Worm (Caenorhabditis elegans) whole organism, early embryonic: ENCODE data around the gene sta-2.

ENCODE experiments used
- B0310.2 ChIP-seq: sonication (generic microtip); optimal IDR thresholded peaks from 2 replicates; lab custom pipeline; 2016; ENCODE audit warnings: mild to moderate bottlenecking, missing genetic modification characterization, missing compliant biosample characterization
- F13C5.2 ChIP-seq: sonication (generic microtip); optimal IDR thresholded peaks from 2 replicates; lab custom pipeline; 2017; ENCODE audit warnings: mild to moderate bottlenecking, missing genetic modification characterization, inconsistent platforms, missing compliant biosample characterization
- aly-1 ChIP-seq: sonication (generic microtip); optimal IDR thresholded peaks from 2 replicates; lab custom pipeline; 2016; ENCODE audit warnings: missing genetic modification characterization, missing compliant biosample characterization
- ama-1 ChIP-seq: fragments of 150-350 bp; optimal IDR thresholded peaks from 2 replicates; lab custom pipeline; 2014
- ceh-13 ChIP-seq: fragments of 200-800 bp; sonication (Bioruptor generic); optimal IDR thresholded peaks from 2 replicates; lab custom pipeline; 2018; ENCODE audit warnings: mild to moderate bottlenecking, missing genetic modification characterization, missing compliant biosample characterization
- ceh-36 ChIP-seq: sonication (generic microtip); optimal IDR thresholded peaks from 2 replicates; lab custom pipeline; 2016; ENCODE audit warnings: missing genetic modification characterization, inconsistent platforms, missing compliant biosample characterization
- ets-7 ChIP-seq: sonication (generic microtip); optimal IDR thresholded peaks from 2 replicates; lab custom pipeline; 2016; ENCODE audit warnings: missing genotype, missing genetic modification characterization, missing compliant biosample characterization
- flt-1 ChIP-seq: fragments of 200-800 bp; sonication (Bioruptor generic); IDR thresholded peaks from 2 replicates; pipeline ENCODE4 v1.3.6; 2022; ENCODE audit warnings: missing genetic modification characterization, missing compliant biosample characterization
- hmbx-1 ChIP-seq: sonication (generic microtip); optimal IDR thresholded peaks from 2 replicates; lab custom pipeline; 2016; ENCODE audit warnings: mild to moderate bottlenecking, missing genetic modification characterization, missing compliant biosample characterization
- hmg-4 ChIP-seq: fragments of 200-800 bp; sonication (Bioruptor generic); optimal IDR thresholded peaks from 2 replicates; lab custom pipeline; 2018; ENCODE audit warnings: mild to moderate bottlenecking, missing genetic modification characterization, missing compliant biosample characterization
- hnd-1 ChIP-seq: sonication (generic microtip); optimal IDR thresholded peaks from 2 replicates; lab custom pipeline; 2016; ENCODE audit warnings: missing genetic modification characterization, missing compliant biosample characterization
- pes-1 ChIP-seq: fragments of 200-800 bp; sonication (Bioruptor generic); IDR thresholded peaks from 2 replicates; pipeline ENCODE4 v1.3.6; 2022; ENCODE audit warnings: missing genetic modification reagents, missing genetic modification characterization, missing compliant biosample characterization
- scrt-1 ChIP-seq: fragments of 200-800 bp; sonication (Bioruptor generic); IDR thresholded peaks from 2 replicates; pipeline ENCODE4 v1.3.6; 2022; ENCODE audit warnings: missing genetic modification characterization, missing compliant biosample characterization
- sea-1 ChIP-seq: fragments of 200-800 bp; sonication (Bioruptor generic); conservative IDR thresholded peaks from 2 replicates; pipeline ENCODE4 v1.3.6; 2022; ENCODE audit warnings: missing genetic modification characterization, missing compliant biosample characterization
- tbx-11 ChIP-seq: fragments of 200-800 bp; sonication (Bioruptor generic); IDR thresholded peaks from 2 replicates; pipeline ENCODE4 v1.3.6; 2022; ENCODE audit warnings: missing genetic modification characterization, missing compliant biosample characterization
- tbx-37 ChIP-seq: fragments of 200-800 bp; sonication (Bioruptor generic); conservative IDR thresholded peaks from 2 replicates; pipeline ENCODE4 v1.3.6; 2022; ENCODE audit warnings: missing genetic modification reagents, missing genetic modification characterization, missing compliant biosample characterization
- tra-4 ChIP-seq: sonication (generic microtip); optimal IDR thresholded peaks from 2 replicates; lab custom pipeline; 2017; ENCODE audit warnings: missing genetic modification characterization, missing compliant biosample characterization

sta-2 gene

ce11 chrV:9731852-9732251 is 9.2 kb upstream of the sta-2 start:
- no peak for TF ChIP-seq tra-4
- TF ChIP-seq ceh-36 (tag; lab: Kevin White, UChicago) = no peak
- no peak for TF ChIP-seq flt-1
- TF ChIP-seq scrt-1 (GFP tag; lab: Robert Waterston, UW) = no peak
- TF ChIP-seq hnd-1 (tag; lab: Kevin White, UChicago) = no peak
- TF ChIP-seq B0310.2 (tag; lab: Kevin White, UChicago) = no peak
- TF ChIP-seq tbx-11 (GFP tag; lab: Robert Waterston, UW) = no peak
- TF ChIP-seq hmg-4 (GFP tag; lab: Kevin White, UChicago) = no peak
- no peak for TF ChIP-seq hmbx-1
- TF ChIP-seq ama-1 = no peak
- TF ChIP-seq pes-1 = no peak
- TF ChIP-seq ceh-13 (GFP tag; lab: Kevin White, UChicago) = no peak
- no peak for TF ChIP-seq F13C5.2 (tag; lab: Kevin White, UChicago)
- no peak for TF ChIP-seq tbx-37 (GFP tag; lab: Robert Waterston, UW)
- TF ChIP-seq sea-1 = no peak
- TF ChIP-seq aly-1 (tag; lab: Kevin White, UChicago) = no peak
- TF ChIP-seq ets-7 (tag; lab: Kevin White, UChicago) = no peak

- TF ChIP-seq hmg-4 (GFP tag; lab: Kevin White, UChicago) = no peak
These were observed 7.0 kb upstream of the sta-2 start, which contains the start of gene cal-7 for ce11 chrV:9733920-9734454. Gene cal-7 (plus strand): TSS chrV:9734103.

DNA sequence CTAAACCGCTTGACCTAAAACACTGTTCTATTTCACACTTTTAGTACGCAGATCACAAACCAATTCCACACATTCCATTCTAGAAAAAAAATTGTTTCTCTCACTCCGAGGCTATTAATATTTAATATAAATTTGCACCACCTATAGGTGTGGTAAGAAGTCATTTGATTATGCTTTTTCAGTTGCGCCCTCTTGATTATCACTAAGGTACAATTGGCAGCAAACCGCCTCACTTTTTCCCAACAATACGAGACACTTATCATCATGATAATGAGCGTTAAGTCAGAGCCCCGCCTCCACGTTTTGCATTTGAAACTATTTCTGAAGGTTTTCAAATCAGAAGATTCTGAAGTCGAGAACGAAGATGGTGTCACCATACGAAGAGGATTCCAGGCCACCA is 3.7 kb upstream of the sta-2 start, which contains the start of gene aqp-4:
Gene aqp-4, plus strand, starts transcription at position 270 of the 400 bp plus-strand sequence.
- TF ChIP-seq scrt-1 (GFP tag; lab: Robert Waterston, UW) (no peak), hmbx-1 (no peak), flt-1 (no peak), tbx-11 (GFP tag; lab: Robert Waterston, UW) (no peak), hnd-1 (tag; lab: Kevin White, UChicago) (no peak), sea-1 (no peak), tra-4 (no peak), tbx-37 (GFP tag; lab: Robert Waterston, UW) (no peak), aly-1 (tag; lab: Kevin White, UChicago) (no peak), B0310.2 (tag; lab: Kevin White, UChicago) (no peak), hmg-4 (GFP tag; lab: Kevin White, UChicago) (no peak), ceh-13 (GFP tag; lab: Kevin White, UChicago) (no peak), ceh-36 (tag; lab: Kevin White, UChicago) (no peak), ama-1 (no peak), ets-7 (tag; lab: Kevin White, UChicago) (no peak), pes-1 (no peak), F13C5.2 (tag; lab: Kevin White, UChicago) (no peak)

ce11 chrV:9738077-9738705 is 2.8 kb upstream of the sta-2 start:
- TF ChIP-seq tbx-11 (GFP tag; lab: Robert Waterston, UW) (no peak), B0310.2 (tag; lab: Kevin White, UChicago) (no peak), ceh-13 (GFP tag; lab: Kevin White, UChicago) (no peak), pes-1 (no peak), aly-1 (tag; lab: Kevin White, UChicago) (no peak), ets-7 (tag; lab: Kevin White, UChicago) (no peak), hmg-4 (GFP tag; lab: Kevin White, UChicago) (no peak), tbx-37 (GFP tag; lab: Robert Waterston, UW) (no peak), scrt-1 (GFP tag; lab: Robert Waterston, UW) (no peak), F13C5.2 (tag; lab: Kevin White, UChicago) (no peak), hnd-1 (tag; lab: Kevin White, UChicago) (no peak), hmbx-1 (no peak), tra-4 (no peak)

ce11 chrV:9739402-9739801 is 1.6 kb upstream of the sta-2 start, which contains the start of gene marc-1:
Gene marc-1 (plus strand): TSS chrV:9739702.
- TF ChIP-seq tra-4 (no peak), hmg-4 (GFP tag; lab: Kevin White, UChicago) (no peak), hnd-1 (tag; lab: Kevin White, UChicago) (no peak), aly-1 (tag; lab: Kevin White, UChicago) (no peak), hmbx-1 (no peak), pes-1 (no peak), ama-1 (no peak), tbx-37 (GFP tag; lab: Robert Waterston, UW) (no peak)

- no peak for TF ChIP-seq hnd-1 (tag; lab: Kevin White, UChicago)
- no peak for TF ChIP-seq ceh-36 (tag; lab: Kevin White, UChicago)
- no peak for TF ChIP-seq hmbx-1
- TF ChIP-seq scrt-1 (GFP tag; lab: Robert Waterston, UW) = no peak
- no peak for TF ChIP-seq tra-4
- TF ChIP-seq tbx-37 (GFP tag; lab: Robert Waterston, UW) = no peak
- no peak for TF ChIP-seq flt-1
- no peak for TF ChIP-seq ceh-13 (GFP tag; lab: Kevin White, UChicago)
- no peak for TF ChIP-seq F13C5.2 (tag; lab: Kevin White, UChicago)
- TF ChIP-seq ama-1 = no peak
- no peak for TF ChIP-seq pes-1
- TF ChIP-seq B0310.2 (tag; lab: Kevin White, UChicago) = no peak
- TF ChIP-seq ets-7 (tag; lab: Kevin White, UChicago) = no peak
- no peak for TF ChIP-seq tbx-11 (GFP tag; lab: Robert Waterston, UW)
- no peak for TF ChIP-seq sea-1
- no peak for TF ChIP-seq hmg-4 (GFP tag; lab: Kevin White, UChicago)
- no peak for TF ChIP-seq aly-1 (tag; lab: Kevin White, UChicago)
These were observed 3.9 kb downstream of the sta-2 start, which contains the start of gene F58E6.13 for ce11 chrV:9744934-9745333. Gene F58E6.13 (plus strand): TSS chrV:9745234.

- TF ChIP-seq ets-7 (tag; lab: Kevin White, UChicago) (no peak), tra-4 (no peak), sea-1 (no peak), hnd-1 (tag; lab: Kevin White, UChicago) (no peak), ceh-36 (tag; lab: Kevin White, UChicago) (no peak), tbx-37 (GFP tag; lab: Robert Waterston, UW) (no peak), ama-1 (no peak), tbx-11 (GFP tag; lab: Robert Waterston, UW) (no peak), flt-1 (no peak), hmbx-1 (no peak)
These were observed 9.3 kb downstream of the sta-2 start, which contains the start of gene F58E6.4 for ce11 chrV:9750308-9750707. Gene F58E6.4 (minus strand): TSS chrV:9750408.
